Fruit fly (Drosophila melanogaster): Measurements from ENCODE around the gene CG5391.

Gene CG5391

DNA sequence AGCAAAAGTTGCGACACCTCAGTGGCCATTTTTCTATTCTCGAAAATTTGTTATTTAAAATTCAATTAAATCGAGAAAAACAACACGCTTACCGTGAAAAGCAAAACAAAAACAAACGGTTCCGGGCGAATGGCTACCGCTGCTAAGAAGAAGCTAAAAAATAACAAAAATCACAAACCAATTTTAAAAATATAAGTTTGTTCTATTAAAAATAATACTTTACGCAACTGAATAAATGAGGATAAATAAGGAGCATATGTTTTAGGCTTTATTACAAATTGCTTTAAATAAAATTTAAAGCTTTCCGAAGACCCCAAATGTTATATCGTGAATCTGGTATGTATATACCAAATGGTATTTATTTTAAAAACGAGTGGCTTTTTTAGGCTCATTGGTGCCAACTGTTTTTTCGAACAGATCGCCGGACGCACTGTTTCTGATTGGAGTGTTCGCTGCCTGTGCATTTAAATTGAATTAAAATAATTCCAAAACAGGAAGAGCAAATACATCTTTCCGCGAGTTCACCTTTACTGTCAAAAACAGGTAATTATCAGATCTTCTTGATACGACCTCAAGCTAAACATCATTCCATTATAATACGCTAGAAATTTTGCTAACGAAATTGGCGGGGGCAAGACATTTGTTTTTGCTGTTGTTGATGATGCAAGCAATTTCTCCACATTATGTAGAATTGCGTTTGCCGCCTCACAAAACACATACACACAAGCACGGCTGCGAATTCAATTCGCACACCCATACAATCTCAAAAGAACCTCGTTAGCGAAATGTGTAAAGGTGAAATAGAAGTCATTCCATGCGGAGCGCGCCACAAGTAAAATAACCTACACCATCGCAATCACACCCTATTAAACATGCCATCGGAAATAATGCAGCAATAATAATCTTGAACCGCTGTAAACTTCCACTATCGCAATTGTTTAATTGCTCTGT is 33.5 kb upstream of the CG5391 start, which contains the start of the genes Polr3F and PyK (continued):
- peak; percentile 29 for TF ChIP-seq abd-A (tag; optimal IDR thresholded peaks at IDR 0.05)
- TF ChIP-seq Lpt (GFP tag; optimal IDR thresholded peaks at IDR 0.05): no peak
- peak; percentile 57 for TF ChIP-seq trem (tag; optimal IDR thresholded peaks at IDR 0.05)
- peak; percentile 54 for TF ChIP-seq nmo (GFP tag; optimal IDR thresholded peaks at IDR 0.05)
- TF ChIP-seq HmgZ (tag; optimal IDR thresholded peaks at IDR 0.05): no peak
- peak; percentile 80 for TF ChIP-seq sens (GFP tag)
- no peak for TF ChIP-seq gt (GFP tag; IDR thresholded peaks at IDR 0.05)
- peak; percentile 47; the same call in 1 of the 2 replicates for TF ChIP-seq CG9932 (GFP tag; IDR thresholded peaks at IDR 0.05)
- peak; percentile 52 for TF ChIP-seq Blimp-1 (GFP tag; optimal IDR thresholded peaks at IDR 0.05)
- peak; percentile 46 for TF ChIP-seq CG13424 (tag; optimal IDR thresholded peaks at IDR 0.05)
- TF ChIP-seq CG17829 (tag; optimal IDR thresholded peaks at IDR 0.05): peak; percentile 26
- TF ChIP-seq Max (GFP tag; optimal IDR thresholded peaks at IDR 0.05): peak; percentile 33
- peak; percentile 27 for TF ChIP-seq MESR4 (GFP tag; optimal IDR thresholded peaks at IDR 0.05)
- peak; percentile 46 for TF ChIP-seq Camta (GFP tag; optimal IDR thresholded peaks at IDR 0.05)
- no peak for TF ChIP-seq gcm2 (GFP tag; optimal IDR thresholded peaks at IDR 0.05)
- TF ChIP-seq lbe (GFP tag; optimal IDR thresholded peaks at IDR 0.05): peak; percentile 32
- peak in 1 of 2 experiments; percentile 65 for TF ChIP-seq crp (GFP tag; optimal IDR thresholded peaks at IDR 0.05)
- TF ChIP-seq CG17328 (GFP tag; IDR thresholded peaks at IDR 0.05): peak; percentile 31; the same call in 1 of the 2 replicates
- peak; percentile 5 for TF ChIP-seq CG10654 (GFP tag; optimal IDR thresholded peaks at IDR 0.05)
- TF ChIP-seq CG15601 (tag; optimal IDR thresholded peaks at IDR 0.05): peak; percentile 40
- peak; percentile 69 for TF ChIP-seq Myb (GFP tag; optimal IDR thresholded peaks at IDR 0.05)
- TF ChIP-seq Dad (GFP tag; optimal IDR thresholded peaks at IDR 0.05): peak; percentile 8
- TF ChIP-seq gsb-n (tag; optimal IDR thresholded peaks at IDR 0.05): peak; percentile 13
- peak; percentile 15 for TF ChIP-seq zfh2 (GFP tag; optimal IDR thresholded peaks at IDR 0.05)
- TF ChIP-seq CG2712 (tag; optimal IDR thresholded peaks at IDR 0.05): peak; percentile 56
- 0 out of 3 replicates have a peak, but pooled peaks have one; percentile 24 for TF ChIP-seq mld (GFP tag; IDR thresholded peaks at IDR 0.05; ENCODE audit: partially characterized antibody)
- TF ChIP-seq CG14441 (GFP tag; IDR thresholded peaks at IDR 0.05): peak; percentile 36; the same call in 1 of the 2 replicates
- peak; percentile 66 for TF ChIP-seq Dp (GFP tag; optimal IDR thresholded peaks at IDR 0.05)
- TF ChIP-seq CG17361 (GFP tag; IDR thresholded peaks at IDR 0.05): peak; percentile 55; the same call in 2 of the 3 replicates
- no peak for TF ChIP-seq CG2199 (GFP tag; IDR thresholded peaks at IDR 0.05)
- TF ChIP-seq CG18476 (GFP tag; optimal IDR thresholded peaks at IDR 0.05): peak; percentile 24
- TF ChIP-seq Mad (GFP tag; optimal IDR thresholded peaks at IDR 0.05): no peak
- peak; percentile 7 for TF ChIP-seq D19A (tag; optimal IDR thresholded peaks at IDR 0.05)
- TF ChIP-seq Meics (GFP tag; optimal IDR thresholded peaks at IDR 0.05): peak; percentile 44
- peak; percentile 48; the same call in 1 of the 2 replicates for TF ChIP-seq Atf6 (GFP tag; IDR thresholded peaks at IDR 0.05)
- TF ChIP-seq CG8359 (GFP tag; optimal IDR thresholded peaks at IDR 0.05; ENCODE audit: borderline replicate concordance): no peak
- peak; percentile 50 for TF ChIP-seq CG13287 (GFP tag; IDR thresholded peaks at IDR 0.05; ENCODE audit: partially characterized antibody)
- TF ChIP-seq pita (GFP tag; optimal IDR thresholded peaks at IDR 0.05): no peak
- TF ChIP-seq hbn (GFP tag; IDR thresholded peaks at IDR 0.05; ENCODE audit: partially characterized antibody): 0 out of 2 replicates have a peak, but pooled peaks have one; percentile 36
- TF ChIP-seq Hmr (GFP tag; optimal IDR thresholded peaks at IDR 0.05): peak; percentile 51
- TF ChIP-seq lab (GFP tag; optimal IDR thresholded peaks at IDR 0.05): peak; percentile 43
- TF ChIP-seq CG12104 (GFP tag; optimal IDR thresholded peaks at IDR 0.05): peak; percentile 29
- peak; percentile 20; the same call in 1 of the 2 replicates for TF ChIP-seq Xrp1 (GFP tag; IDR thresholded peaks at IDR 0.05)
- peak in 1 of 3 experiments; percentile 51 for TF ChIP-seq Stat92E (GFP tag; optimal IDR thresholded peaks at IDR 0.05)
- TF ChIP-seq Drgx (GFP tag; IDR thresholded peaks at IDR 0.05): peak; percentile 14; the same call in 1 of the 2 replicates
- peak; percentile 11 for TF ChIP-seq Sox100B (GFP tag; optimal IDR thresholded peaks at IDR 0.05)

Data from whole organism, embryonic.